Worm (Caenorhabditis elegans) whole organism, young adult: Measurements from ENCODE around the gene sri-4.

Experiments
- B0336.3 ChIP-seq: fragments of 200-800 bp; sonication (Bioruptor generic); IDR thresholded peaks from 2 replicates; pipeline ENCODE4 v1.3.6; 2022; ENCODE audit warnings: missing genetic modification characterization, missing compliant biosample characterization
- F55B11.4 ChIP-seq: sonication (generic microtip); optimal IDR thresholded peaks from 2 replicates; lab custom pipeline; 2016; ENCODE audit warnings: missing compliant biosample characterization, missing genetic modification characterization, borderline replicate concordance; ENCODE audit not compliant: insufficient read depth
- Y53G8AR.9 ChIP-seq: fragments of 200-800 bp; sonication (Bioruptor generic); conservative IDR thresholded peaks from 2 replicates; pipeline ENCODE4 v1.3.6; 2022; ENCODE audit warnings: missing genetic modification reagents, missing genetic modification characterization, missing compliant biosample characterization
- akir-1 ChIP-seq: fragments of 200-800 bp; sonication (Bioruptor generic); optimal IDR thresholded peaks from 2 replicates; lab custom pipeline; 2018; ENCODE audit warnings: mild to moderate bottlenecking, missing genetic modification characterization, moderate library complexity, missing compliant biosample characterization
- ceh-100 ChIP-seq: fragments of 200-800 bp; sonication (Bioruptor generic); IDR thresholded peaks from 2 replicates; pipeline ENCODE4 v1.3.6; 2022; ENCODE audit warnings: missing genetic modification reagents, missing genetic modification characterization, missing compliant biosample characterization
- ceh-91 ChIP-seq: fragments of 200-800 bp; sonication (Bioruptor generic); IDR thresholded peaks from 2 replicates; pipeline ENCODE4 v1.3.6; 2022; ENCODE audit warnings: missing genetic modification reagents, missing genetic modification characterization, missing compliant biosample characterization
- hsf-1 ChIP-seq: fragments of 200-800 bp; sonication (Bioruptor generic); IDR thresholded peaks from 2 replicates; pipeline ENCODE4 v1.3.6; 2022; ENCODE audit warnings: missing genetic modification reagents, missing genetic modification characterization, missing compliant biosample characterization
- let-607 ChIP-seq, 2 experiments: fragments of 200-800 bp in 1 of 2; sonication (Bioruptor generic) in 1 of 2; sonication (generic microtip) in 1 of 2; optimal IDR thresholded peaks; 2 replicates each; lab custom pipeline; 2016 to 2018; ENCODE audit warnings: mild to moderate bottlenecking in 2 of 2, missing compliant biosample characterization in 2 of 2, missing genetic modification characterization in 2 of 2, moderate library complexity in 2 of 2, missing genotype in 1 of 2
- lin-35 ChIP-seq, 3 experiments: fragments of 150-350 bp in 2 of 3; sonication (generic microtip) in 1 of 3; optimal IDR thresholded peaks; 2 replicates each; lab custom pipeline; 2014 to 2018; ENCODE audit warnings: missing biosample characterization in 3 of 3, missing genetic modification characterization in 3 of 3, missing genetic modification reagents in 3 of 3
- sdz-38 ChIP-seq: sonication (generic microtip); optimal IDR thresholded peaks from 2 replicates; lab custom pipeline; 2016; ENCODE audit warnings: missing genotype, missing genetic modification characterization, missing compliant biosample characterization
- snpc-1.3 ChIP-seq: sonication (generic microtip); optimal IDR thresholded peaks from 2 replicates; lab custom pipeline; 2017; ENCODE audit warnings: missing genetic modification characterization, mild to moderate bottlenecking, missing compliant biosample characterization, antibody characterized with exemption, moderate library complexity, missing genotype, missing genetic modification reagents; ENCODE audit not compliant: insufficient read depth
- snpc-3.4 ChIP-seq: sonication (generic microtip); optimal IDR thresholded peaks from 2 replicates; lab custom pipeline; 2017; ENCODE audit warnings: missing genetic modification characterization, mild to moderate bottlenecking, missing compliant biosample characterization, antibody characterized with exemption, moderate library complexity, missing genotype, missing genetic modification reagents

DNA sequence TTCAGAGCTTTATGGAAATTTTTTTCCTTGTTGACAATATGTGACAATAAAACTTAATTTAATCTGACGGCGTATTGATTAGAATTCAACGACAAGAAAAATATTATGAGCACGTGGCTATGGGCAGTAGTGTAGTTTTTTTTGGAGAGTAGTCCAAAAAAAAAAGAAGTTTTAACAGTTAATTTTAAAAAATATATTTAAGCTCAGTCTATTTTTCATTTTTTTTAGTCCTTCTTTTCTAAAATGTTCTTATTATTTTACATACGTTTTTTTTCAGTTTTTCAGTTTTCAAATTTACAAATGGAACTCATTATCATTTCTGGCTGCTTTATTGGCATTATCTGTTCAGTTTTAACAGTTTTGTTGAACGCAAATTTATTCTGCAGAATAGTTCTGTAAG, 39.3 kb upstream of the sri-4 start, which contains the start of gene srbc-39:
- no peak for TF ChIP-seq B0336.3
- no peak for TF ChIP-seq F55B11.4 (tag; lab: Kevin White, UChicago)
- no peak for TF ChIP-seq akir-1 (GFP tag; lab: Kevin White, UChicago)
- no peak for TF ChIP-seq snpc-3.4 (tag; lab: Kevin White, UChicago)
- TF ChIP-seq sdz-38 (tag; lab: Kevin White, UChicago): no peak
- TF ChIP-seq snpc-1.3 (tag; lab: Kevin White, UChicago): no peak
- TF ChIP-seq ceh-91: no peak
- TF ChIP-seq hsf-1 (GFP tag; lab: Robert Waterston, UW): no peak
- TF ChIP-seq ceh-100 (GFP tag; lab: Robert Waterston, UW): no peak
- no peak for TF ChIP-seq lin-35 (GFP tag; optimal IDR thresholded peaks at IDR 0.05; lab: Kevin White, UChicago)
- TF ChIP-seq Y53G8AR.9 (GFP tag; lab: Robert Waterston, UW): no peak
- TF ChIP-seq let-607 (tag; optimal IDR thresholded peaks at IDR 0.05; lab: Kevin White, UChicago): no peak
